Worm (Caenorhabditis elegans) whole organism, L3 larva: ENCODE data around the gene W04E12.9.

Experiments
- R02D3.7 ChIP-seq: fragments of 150-350 bp; optimal IDR thresholded peaks from 2 replicates; lab custom pipeline; 2014; ENCODE audit warnings: missing biosample characterization, missing genetic modification characterization
- ZK546.5 ChIP-seq: sonication (generic microtip); optimal IDR thresholded peaks from 2 replicates; lab custom pipeline; 2017; ENCODE audit warnings: missing biosample characterization, missing genetic modification characterization
- ceh-28 ChIP-seq: fragments of 150-350 bp; optimal IDR thresholded peaks from 2 replicates; lab custom pipeline; 2014; ENCODE audit warnings: missing biosample characterization, missing genetic modification reagents, missing genetic modification characterization
- ceh-82 ChIP-seq: fragments of 150-350 bp; optimal IDR thresholded peaks from 2 replicates; lab custom pipeline; 2014; ENCODE audit warnings: missing biosample characterization, missing genetic modification characterization
- ceh-9 ChIP-seq: sonication (generic microtip); optimal IDR thresholded peaks from 2 replicates; lab custom pipeline; 2018; ENCODE audit warnings: missing biosample characterization, missing genetic modification characterization
- egl-5 ChIP-seq: fragments of 150-350 bp; optimal IDR thresholded peaks from 2 replicates; lab custom pipeline; 2017; ENCODE audit warnings: missing biosample characterization, missing genetic modification reagents, missing genetic modification characterization, inconsistent platforms
- elt-1 ChIP-seq: fragments of 150-350 bp; optimal IDR thresholded peaks from 2 replicates; lab custom pipeline; 2014; ENCODE audit warnings: missing biosample characterization, missing genetic modification characterization
- elt-2 ChIP-seq: sonication (generic microtip); optimal IDR thresholded peaks from 2 replicates; lab custom pipeline; 2016; ENCODE audit warnings: missing genetic modification reagents, mild to moderate bottlenecking, missing genetic modification characterization, missing compliant biosample characterization
- elt-3 ChIP-seq, 3 experiments: fragments of 150-350 bp in 1 of 3; sonication (generic microtip) in 2 of 3; optimal IDR thresholded peaks; 2 replicates in 2 of 3; 4 replicates in 1 of 3; lab custom pipeline; 2014 to 2017; ENCODE audit warnings: missing biosample characterization in 3 of 3, missing genetic modification characterization in 3 of 3
- eor-1 ChIP-seq, 2 experiments: fragments of 150-350 bp; optimal IDR thresholded peaks; 2 replicates each; lab custom pipeline; 2014 to 2018; ENCODE audit warnings: missing biosample characterization in 2 of 2, missing genetic modification characterization in 2 of 2
- fkh-10 ChIP-seq: sonication (generic microtip); optimal IDR thresholded peaks from 2 replicates; lab custom pipeline; 2017; ENCODE audit warnings: missing biosample characterization, missing genetic modification reagents, missing genetic modification characterization
- fkh-2 ChIP-seq: fragments of 150-350 bp; optimal IDR thresholded peaks from 2 replicates; lab custom pipeline; 2014; ENCODE audit warnings: missing biosample characterization, missing genetic modification reagents, missing genetic modification characterization
- fos-1 ChIP-seq: fragments of 150-350 bp; optimal IDR thresholded peaks from 2 replicates; lab custom pipeline; 2014; ENCODE audit warnings: missing biosample characterization, missing genetic modification characterization
- hmg-11 ChIP-seq: sonication (generic microtip); optimal IDR thresholded peaks from 2 replicates; lab custom pipeline; 2016; ENCODE audit warnings: missing genetic modification characterization, missing compliant biosample characterization
- jun-1 ChIP-seq: fragments of 150-350 bp; optimal IDR thresholded peaks from 2 replicates; lab custom pipeline; 2014; ENCODE audit warnings: missing biosample characterization, missing genetic modification reagents, missing genetic modification characterization
- lin-15B ChIP-seq: fragments of 150-350 bp; optimal IDR thresholded peaks from 2 replicates; lab custom pipeline; 2014; ENCODE audit warnings: missing biosample characterization, missing genetic modification characterization
- lin-39 ChIP-seq: fragments of 150-350 bp; optimal IDR thresholded peaks from 2 replicates; lab custom pipeline; 2018; ENCODE audit warnings: missing biosample characterization, missing genetic modification reagents, missing genetic modification characterization
- lsy-12 ChIP-seq: sonication (generic microtip); optimal IDR thresholded peaks from 2 replicates; lab custom pipeline; 2016; ENCODE audit warnings: mild to moderate bottlenecking, missing genetic modification characterization, missing compliant biosample characterization
- mdl-1 ChIP-seq: fragments of 150-350 bp; optimal IDR thresholded peaks from 2 replicates; lab custom pipeline; 2014; ENCODE audit warnings: missing biosample characterization, missing genetic modification characterization
- nfya-1 ChIP-seq: sonication (generic microtip); optimal IDR thresholded peaks from 2 replicates; lab custom pipeline; 2017; ENCODE audit warnings: missing genetic modification characterization, mild to moderate bottlenecking, missing compliant biosample characterization, antibody characterized with exemption, moderate library complexity; ENCODE audit not compliant: insufficient read depth
- nhr-237 ChIP-seq: fragments of 150-350 bp; optimal IDR thresholded peaks from 2 replicates; lab custom pipeline; 2014; ENCODE audit warnings: missing biosample characterization, missing genetic modification characterization
- nhr-28 ChIP-seq: fragments of 150-350 bp; optimal IDR thresholded peaks from 2 replicates; lab custom pipeline; 2014; ENCODE audit warnings: missing biosample characterization, missing genetic modification characterization
- nhr-43 ChIP-seq: sonication (generic microtip); optimal IDR thresholded peaks from 2 replicates; lab custom pipeline; 2016; ENCODE audit warnings: mild to moderate bottlenecking, missing genetic modification characterization, missing compliant biosample characterization; ENCODE audit not compliant: poor library complexity, severe bottlenecking
- nhr-76 ChIP-seq: fragments of 150-350 bp; sonication (generic microtip); optimal IDR thresholded peaks from 5 replicates; lab custom pipeline; 2014; ENCODE audit warnings: missing biosample characterization, missing genetic modification characterization
- nhr-77 ChIP-seq: fragments of 150-350 bp; optimal IDR thresholded peaks from 2 replicates; lab custom pipeline; 2014; ENCODE audit warnings: missing biosample characterization, missing genetic modification characterization
- pqm-1 ChIP-seq: fragments of 150-350 bp; optimal IDR thresholded peaks from 2 replicates; lab custom pipeline; 2017; ENCODE audit warnings: missing biosample characterization, missing genetic modification characterization, inconsistent platforms
- sea-2 ChIP-seq: fragments of 150-350 bp; sonication (generic microtip); optimal IDR thresholded peaks from 4 replicates; lab custom pipeline; 2014; ENCODE audit warnings: missing biosample characterization, missing genetic modification reagents, missing genetic modification characterization
- skn-1 ChIP-seq: fragments of 150-350 bp; optimal IDR thresholded peaks from 2 replicates; lab custom pipeline; 2014; ENCODE audit warnings: missing biosample characterization, missing genetic modification characterization
- tbx-2 ChIP-seq: sonication (generic microtip); optimal IDR thresholded peaks from 2 replicates; lab custom pipeline; 2016; ENCODE audit warnings: mild to moderate bottlenecking, missing genetic modification characterization, missing compliant biosample characterization
- unc-62 ChIP-seq: fragments of 150-350 bp; sonication (generic microtip); optimal IDR thresholded peaks from 4 replicates; lab custom pipeline; 2014; ENCODE audit warnings: missing biosample characterization, missing genetic modification reagents, missing genetic modification characterization
- ztf-4 ChIP-seq: fragments of 150-350 bp; optimal IDR thresholded peaks from 2 replicates; lab custom pipeline; 2014; ENCODE audit warnings: missing biosample characterization, missing genetic modification characterization

The W04E12.9 gene

ce11 chrV:19751124-19751523 lies 5.2 kb upstream of the W04E12.9 start, which contains the start of gene clec-49:
clec-49 (minus strand) TSS chrV:19751226.
- no peak for TF ChIP-seq skn-1 (tag; lab: Kevin White, UChicago)
- peak; percentile 69 for TF ChIP-seq elt-2 (tag; lab: Kevin White, UChicago)
- peak; percentile 65 for TF ChIP-seq pqm-1 (tag; lab: Kevin White, UChicago)

ce11 chrV:19752879-19753278 lies 3.5 kb upstream of the W04E12.9 start:
- TF ChIP-seq ztf-4 (no peak), jun-1 (tag; lab: Kevin White, UChicago) (no peak), ceh-9 (tag; lab: Kevin White, UChicago) (no peak), nhr-77 (tag; lab: Kevin White, UChicago) (no peak), sea-2 (no peak), lsy-12 (tag; lab: Kevin White, UChicago) (no peak), ceh-82 (no peak), eor-1 (tag; optimal IDR thresholded peaks at IDR 0.05; lab: Kevin White, UChicago) (no peak), ceh-28 (tag; lab: Kevin White, UChicago) (no peak), nhr-237 (tag; lab: Kevin White, UChicago) (no peak), nfya-1 (no peak), nhr-28 (tag; lab: Kevin White, UChicago) (no peak), nhr-43 (tag; lab: Kevin White, UChicago) (no peak), fkh-10 (GFP tag; lab: Kevin White, UChicago) (no peak), tbx-2 (no peak), fkh-2 (tag; lab: Kevin White, UChicago) (no peak), skn-1 (tag; lab: Kevin White, UChicago) (no peak), lin-15B (no peak), elt-2 (tag; lab: Kevin White, UChicago) (no peak)

- TF ChIP-seq eor-1 (tag; optimal IDR thresholded peaks at IDR 0.05; lab: Kevin White, UChicago): no peak
- peak; percentile 60 for TF ChIP-seq elt-2 (tag; lab: Kevin White, UChicago)
- TF ChIP-seq, all 47 proteins: peak for 1
These were observed 2.0 kb upstream of the W04E12.9 start for ce11 chrV:19754331-19754730.

ce11 chrV:19755260-19755659 lies 1.1 kb upstream of the W04E12.9 start, which contains the start of gene clec-50:
clec-50 (minus strand) TSS chrV:19755368.
- TF ChIP-seq nhr-28 (tag; lab: Kevin White, UChicago): no peak
- TF ChIP-seq pqm-1 (tag; lab: Kevin White, UChicago): peak; percentile 82
- no peak for TF ChIP-seq hmg-11 (tag; lab: Kevin White, UChicago)
- no peak for TF ChIP-seq lin-39 (tag; lab: Kevin White, UChicago)
- no peak for TF ChIP-seq fos-1
- no peak for TF ChIP-seq eor-1 (tag; optimal IDR thresholded peaks at IDR 0.05; lab: Kevin White, UChicago)
- no peak for TF ChIP-seq ceh-9 (tag; lab: Kevin White, UChicago)
- no peak for TF ChIP-seq nhr-76 (tag; lab: Kevin White, UChicago)
- TF ChIP-seq ZK546.5 (tag; lab: Kevin White, UChicago): no peak
- no peak for TF ChIP-seq elt-3 (tag; optimal IDR thresholded peaks at IDR 0.05; lab: Kevin White, UChicago)
- peak; percentile 86 for TF ChIP-seq elt-2 (tag; lab: Kevin White, UChicago)
- TF ChIP-seq mdl-1 (tag; lab: Kevin White, UChicago): no peak
- TF ChIP-seq unc-62 (GFP tag; lab: Kevin White, UChicago): no peak

- no peak for TF ChIP-seq elt-1
- no peak for TF ChIP-seq R02D3.7 (tag; lab: Kevin White, UChicago)
These were observed 2.9 kb downstream of the W04E12.9 start for ce11 chrV:19759282-19759681.

ce11 chrV:19760751-19761150 lies 4.4 kb downstream of the W04E12.9 start, which contains the start of gene M162.5:
M162.5 (plus strand) TSS chrV:19761051.
- TF ChIP-seq egl-5: no peak
- no peak for TF ChIP-seq mdl-1 (tag; lab: Kevin White, UChicago)
